Fruit fly (Drosophila melanogaster): ENCODE results near the gene chas.

chas gene

dm6 chrX:17627090-17627992 lies 71.2 kb downstream of the chas start, which contains the start of gene stas (continued):
- TF ChIP-seq jumu (GFP tag; optimal IDR thresholded peaks at IDR 0.05): no peak
- TF ChIP-seq vvl (GFP tag; IDR thresholded peaks at IDR 0.05): peak; percentile 69
- TF ChIP-seq CG18476 (GFP tag; optimal IDR thresholded peaks at IDR 0.05): no peak
- TF ChIP-seq Med (GFP tag): peak; percentile 60
- TF ChIP-seq kah (GFP tag; optimal IDR thresholded peaks at IDR 0.05): no peak
- no peak for TF ChIP-seq trh (GFP tag; optimal IDR thresholded peaks at IDR 0.05)
- TF ChIP-seq CrebB (tag; optimal IDR thresholded peaks at IDR 0.05): no peak
- TF ChIP-seq hbn (GFP tag; IDR thresholded peaks at IDR 0.05; ENCODE audit: partially characterized antibody): no peak
- peak; percentile 46 for TF ChIP-seq Ets97D (GFP tag; optimal IDR thresholded peaks at IDR 0.05)
- no peak for TF ChIP-seq bigmax (GFP tag; optimal IDR thresholded peaks at IDR 0.05)
- no peak for TF ChIP-seq CG3995 (GFP tag; optimal IDR thresholded peaks at IDR 0.05)
- TF ChIP-seq CG18011 (GFP tag; optimal IDR thresholded peaks at IDR 0.05): no peak
- no peak for TF ChIP-seq ara (GFP tag; IDR thresholded peaks at IDR 0.05)
- TF ChIP-seq Antp (GFP tag; optimal IDR thresholded peaks at IDR 0.05): no peak
- peak; percentile 29 for TF ChIP-seq CG15269 (tag; optimal IDR thresholded peaks at IDR 0.05)
- TF ChIP-seq Sox102F (GFP tag; optimal IDR thresholded peaks at IDR 0.05): no peak
- TF ChIP-seq CG6765 (GFP tag; optimal IDR thresholded peaks at IDR 0.05): peak; percentile 57
- no peak for TF ChIP-seq pita (GFP tag; optimal IDR thresholded peaks at IDR 0.05)
- no peak for TF ChIP-seq ewg (GFP tag; optimal IDR thresholded peaks at IDR 0.05)
- no peak for TF ChIP-seq chinmo (GFP tag; IDR thresholded peaks at IDR 0.05; ENCODE audit: partially characterized antibody)
- peak; percentile 9 for TF ChIP-seq CoRest (tag; optimal IDR thresholded peaks at IDR 0.05)
- no peak for TF ChIP-seq croc (GFP tag; conservative IDR thresholded peaks at IDR 0.05)
- no peak for TF ChIP-seq Mes4 (GFP tag; optimal IDR thresholded peaks at IDR 0.05)
- TF ChIP-seq Dip3 (GFP tag; optimal IDR thresholded peaks at IDR 0.05): no peak
- peak; percentile 29; the same call in 1 of the 2 replicates for TF ChIP-seq CG13287 (GFP tag; IDR thresholded peaks at IDR 0.05; ENCODE audit: partially characterized antibody)
- peak; percentile 29; the same call in 1 of the 2 replicates for TF ChIP-seq CG14014 (GFP tag; IDR thresholded peaks at IDR 0.05)
- TF ChIP-seq tx (GFP tag; optimal IDR thresholded peaks at IDR 0.05): no peak
- TF ChIP-seq CG9727 (GFP tag; optimal IDR thresholded peaks at IDR 0.05): no peak
- peak; percentile 53; the same call in 1 of the 2 replicates for TF ChIP-seq Bgb (GFP tag; IDR thresholded peaks at IDR 0.05; ENCODE audit: partially characterized antibody)
- TF ChIP-seq Atf-2 (GFP tag; optimal IDR thresholded peaks at IDR 0.05): no peak
- TF ChIP-seq Sry-β (GFP tag; optimal IDR thresholded peaks at IDR 0.05): no peak
- TF ChIP-seq gcm2 (GFP tag; optimal IDR thresholded peaks at IDR 0.05): no peak
- TF ChIP-seq CG12942 (GFP tag; optimal IDR thresholded peaks at IDR 0.05): no peak
- no peak for TF ChIP-seq CG32772 (GFP tag; IDR thresholded peaks at IDR 0.05)
- no peak for TF ChIP-seq gsb-n (tag; optimal IDR thresholded peaks at IDR 0.05)
- no peak for TF ChIP-seq CG16779 (GFP tag; IDR thresholded peaks at IDR 0.05)
- no peak for TF ChIP-seq CG7271 (tag; optimal IDR thresholded peaks at IDR 0.05)
- peak; percentile 74 for TF ChIP-seq cg (GFP tag; optimal IDR thresholded peaks at IDR 0.05)
- TF ChIP-seq h (optimal IDR thresholded peaks at IDR 0.05): no peak
- peak in 1 of 2 experiments; percentile 38 for TF ChIP-seq Eip74EF (GFP tag; optimal IDR thresholded peaks at IDR 0.05)
- peak; percentile 32 for TF ChIP-seq BtbVII (GFP tag; optimal IDR thresholded peaks at IDR 0.05)
- 0 out of 3 replicates have a peak, but pooled peaks have one; percentile 10 for TF ChIP-seq CG17361 (GFP tag; IDR thresholded peaks at IDR 0.05)
- TF ChIP-seq odd (GFP tag; optimal IDR thresholded peaks at IDR 0.05): peak; percentile 10
- TF ChIP-seq tgo (GFP tag; IDR thresholded peaks at IDR 0.05): no peak
- TF ChIP-seq mam (GFP tag; optimal IDR thresholded peaks at IDR 0.05): no peak
- TF ChIP-seq lbe (GFP tag; optimal IDR thresholded peaks at IDR 0.05): no peak
- TF ChIP-seq CG17186 (GFP tag; optimal IDR thresholded peaks at IDR 0.05): peak; percentile 31
- TF ChIP-seq stwl (tag; optimal IDR thresholded peaks at IDR 0.05): peak; percentile 75

Measured in whole organism, embryonic.